Worm (Caenorhabditis elegans): ENCODE data around the gene C50F7.6.

DNA sequence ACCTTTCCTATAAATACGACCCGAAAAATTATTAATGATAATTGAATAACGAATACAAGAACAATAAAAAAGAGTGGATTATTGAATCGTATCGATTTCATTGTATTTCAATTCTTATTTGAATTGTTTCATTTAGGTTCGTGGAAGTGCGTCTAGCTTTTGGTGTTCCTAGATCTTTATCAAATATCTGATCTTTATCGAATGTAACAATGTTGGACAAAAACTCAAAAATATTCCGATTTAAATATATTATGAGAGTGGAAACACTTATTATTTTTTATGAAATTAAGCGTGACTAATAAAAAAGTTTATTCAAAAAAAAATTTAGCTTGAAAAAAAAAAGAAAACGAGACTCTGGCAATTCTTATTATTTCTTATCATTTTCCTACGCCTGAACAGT, 9.0 kb upstream of the C50F7.6 start, which contains the start of the genes C50F7.9 and C50F7.3:
- TF ChIP-seq nhr-237 (tag; optimal IDR thresholded peaks at IDR 0.05) (no peak), elt-3 (tag; optimal IDR thresholded peaks at IDR 0.05) (no peak), unc-39 (tag; optimal IDR thresholded peaks at IDR 0.05) (no peak), unc-62 (GFP tag; optimal IDR thresholded peaks at IDR 0.05) (no peak), ztf-11 (tag; optimal IDR thresholded peaks at IDR 0.05) (no peak), mab-5 (tag; optimal IDR thresholded peaks at IDR 0.05) (no peak), sptf-1 (tag; optimal IDR thresholded peaks at IDR 0.05) (no peak), drap-1 (GFP tag; optimal IDR thresholded peaks at IDR 0.05) (no peak), snpc-4 (tag; optimal IDR thresholded peaks at IDR 0.05) (no peak), bed-3 (GFP tag; optimal IDR thresholded peaks at IDR 0.05) (no peak), hlh-1 (tag; optimal IDR thresholded peaks at IDR 0.05) (no peak), mep-1 (tag; optimal IDR thresholded peaks at IDR 0.05) (no peak), nhr-28 (tag; optimal IDR thresholded peaks at IDR 0.05) (no peak)
